Fruit fly (Drosophila melanogaster) whole organism, embryonic: ENCODE data around the gene Blos4.

Source experiments
- CG2875 ChIP-seq: fragments of 200-800 bp; sonication (Bioruptor generic); optimal IDR thresholded peaks from 2 replicates; lab custom pipeline; 2017; ENCODE audit warnings: missing biosample characterization, mild to moderate bottlenecking, missing genetic modification characterization, missing genetic modification reagents
- CG5953 ChIP-seq: fragments of 200-800 bp; sonication (Bioruptor generic); IDR thresholded peaks from 2 replicates; pipeline ENCODE4 v1.3.6; 2022; ENCODE audit warnings: missing biosample characterization, missing genetic modification characterization
- Ets97D ChIP-seq: fragments of 200-800 bp; sonication (Bioruptor generic); optimal IDR thresholded peaks from 3 replicates; lab custom pipeline; 2016; ENCODE audit warnings: missing biosample characterization, missing genetic modification characterization
- Fer1 ChIP-seq: fragments of 200-800 bp; sonication (Bioruptor generic); optimal IDR thresholded peaks from 2 replicates; lab custom pipeline; 2017; ENCODE audit warnings: missing biosample characterization, mild to moderate bottlenecking, missing genetic modification characterization
- az2 ChIP-seq: fragments of 200-800 bp; sonication (Bioruptor generic); optimal IDR thresholded peaks from 3 replicates; lab custom pipeline; 2016; ENCODE audit warnings: missing biosample characterization, missing genetic modification characterization
- dimm ChIP-seq: fragments of 200-800 bp; sonication (Bioruptor generic); IDR thresholded peaks from 2 replicates; pipeline ENCODE4 v1.3.6; 2022; ENCODE audit warnings: missing biosample characterization, missing genetic modification characterization
- exex ChIP-seq: fragments of 200-800 bp; sonication (Bioruptor generic); optimal IDR thresholded peaks from 4 replicates; lab custom pipeline; 2018; ENCODE audit warnings: missing biosample characterization, mild to moderate bottlenecking, missing genetic modification characterization, moderate library complexity
- mam ChIP-seq: fragments of 200-800 bp; sonication (Bioruptor generic); optimal IDR thresholded peaks from 3 replicates; lab custom pipeline; 2016; ENCODE audit warnings: missing biosample characterization, missing genetic modification characterization

dm6 chr3L:10862544-10863474 is 16.1 kb upstream of the Blos4 start:
- TF ChIP-seq dimm (GFP tag; lab: Robert Waterston, UW) (no peak), Ets97D (GFP tag; lab: Kevin White, UChicago) (no peak), exex (tag; lab: Kevin White, UChicago) (peak; percentile 90), CG5953 (GFP tag; lab: Robert Waterston, UW) (no peak), mam (GFP tag; lab: Kevin White, UChicago) (no peak), az2 (GFP tag; lab: Kevin White, UChicago) (no peak), CG2875 (GFP tag; lab: Kevin White, UChicago) (no peak), Fer1 (GFP tag; lab: Kevin White, UChicago) (no peak)
